Fruit fly (Drosophila melanogaster): ENCODE results near the gene CG18213.
A peak's percentile ranks its signal among the peaks of the same experiment; 100 is the strongest.

The CG18213 gene

DNA sequence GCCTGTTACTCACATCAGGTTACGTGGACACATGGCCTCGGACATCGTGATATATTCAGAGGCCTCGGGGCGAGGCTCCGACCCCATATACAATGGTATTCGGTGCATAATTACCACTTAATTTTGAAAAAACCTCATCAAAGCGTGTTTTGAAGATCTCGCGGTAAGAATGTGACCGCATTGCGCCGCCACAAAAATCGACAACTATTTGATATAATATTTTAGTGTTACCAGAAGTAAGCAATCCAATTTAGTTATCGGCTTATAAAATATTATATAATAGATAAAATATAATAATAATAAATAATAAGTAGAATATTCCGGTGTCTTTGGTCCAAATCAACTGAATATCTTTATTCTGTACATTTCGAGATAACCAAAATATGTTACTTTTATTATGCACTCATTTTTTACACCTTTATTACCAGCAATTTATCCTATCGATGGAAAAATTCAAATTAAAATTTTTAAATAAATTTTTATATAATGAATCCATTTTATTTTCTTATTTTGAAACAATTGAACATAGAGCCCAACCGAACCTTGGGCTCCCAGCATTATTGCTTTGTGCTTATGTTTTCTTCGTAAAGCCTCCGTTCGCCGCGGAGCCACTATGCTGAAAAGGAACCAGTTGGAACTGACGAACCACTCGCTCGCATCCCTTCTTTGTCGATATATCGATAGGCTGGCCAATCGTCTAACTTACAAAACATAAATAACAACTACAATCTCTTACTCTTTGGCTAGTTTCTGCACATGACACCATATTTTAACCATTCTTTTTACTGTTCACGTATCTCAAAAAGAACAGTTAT, at the start of gene CG18213, which contains the start of gene Trm7-32:
CG18213 (minus strand) TSS at position 211 of the 815 bp plus-strand sequence.
Trm7-32 (plus strand) TSS at position 690 of the 815 bp plus-strand sequence.
- no peak for TF ChIP-seq CG9705 (GFP tag; optimal IDR thresholded peaks at IDR 0.05)
- TF ChIP-seq woc (GFP tag; optimal IDR thresholded peaks at IDR 0.05), result peak; percentile 52
- peak; percentile 11 for TF ChIP-seq Hnf4 (GFP tag; optimal IDR thresholded peaks at IDR 0.05)

dm6 chr3R:17087977-17088618, 48.1 kb upstream of the CG18213 start, which contains the start of gene cal1:
Gene cal1 (plus strand): TSS chr3R:17088280.
- TF ChIP-seq ey (GFP tag; optimal IDR thresholded peaks at IDR 0.05) (no peak), Rel (GFP tag; optimal IDR thresholded peaks at IDR 0.05) (no peak), Rel (tag; optimal IDR thresholded peaks at IDR 0.05) (peak; percentile 83), CG9705 (GFP tag; optimal IDR thresholded peaks at IDR 0.05) (no peak), Dif (GFP tag; optimal IDR thresholded peaks at IDR 0.05; ENCODE audit: partially characterized antibody) (peak; percentile 32)

- TF ChIP-seq ey (GFP tag; optimal IDR thresholded peaks at IDR 0.05) (no peak), Rel (GFP tag; optimal IDR thresholded peaks at IDR 0.05) (no peak), Rel (tag; optimal IDR thresholded peaks at IDR 0.05) (peak; percentile 5)
Measured at dm6 chr3R:17085029-17085807, 45.2 kb upstream of the CG18213 start, which contains the start of gene GckIII. Gene GckIII (plus strand): TSS chr3R:17085513.

- TF ChIP-seq h (GFP tag; optimal IDR thresholded peaks at IDR 0.05) (no peak), foxo (GFP tag; optimal IDR thresholded peaks at IDR 0.05) (no peak), Myc (optimal IDR thresholded peaks at IDR 0.05) (no peak), Sp1 (GFP tag; optimal IDR thresholded peaks at IDR 0.05) (no peak), lola (GFP tag; optimal IDR thresholded peaks at IDR 0.05) (no peak), woc (GFP tag; optimal IDR thresholded peaks at IDR 0.05) (no peak), Jra (GFP tag; optimal IDR thresholded peaks at IDR 0.05) (no peak), CG9705 (GFP tag; optimal IDR thresholded peaks at IDR 0.05) (no peak), HLH106 (tag; optimal IDR thresholded peaks at IDR 0.05) (no peak), CG32264 (GFP tag; optimal IDR thresholded peaks at IDR 0.05) (no peak), Abd-B (GFP tag; optimal IDR thresholded peaks at IDR 0.05) (no peak), br (GFP tag; optimal IDR thresholded peaks at IDR 0.05) (no peak), Vsx2 (GFP tag; optimal IDR thresholded peaks at IDR 0.05; ENCODE audit: partially characterized antibody) (no peak), Rel (GFP tag; optimal IDR thresholded peaks at IDR 0.05) (no peak), Rel (tag; optimal IDR thresholded peaks at IDR 0.05) (no peak), sv (GFP tag; optimal IDR thresholded peaks at IDR 0.05) (no peak), Hr78 (GFP tag; optimal IDR thresholded peaks at IDR 0.05) (no peak), jim (GFP tag; optimal IDR thresholded peaks at IDR 0.05) (no peak), N (GFP tag; optimal IDR thresholded peaks at IDR 0.05) (no peak), rgr (GFP tag; optimal IDR thresholded peaks at IDR 0.05) (no peak)
Measured at dm6 chr3R:17082471-17082870, 42.5 kb upstream of the CG18213 start.

DNA sequence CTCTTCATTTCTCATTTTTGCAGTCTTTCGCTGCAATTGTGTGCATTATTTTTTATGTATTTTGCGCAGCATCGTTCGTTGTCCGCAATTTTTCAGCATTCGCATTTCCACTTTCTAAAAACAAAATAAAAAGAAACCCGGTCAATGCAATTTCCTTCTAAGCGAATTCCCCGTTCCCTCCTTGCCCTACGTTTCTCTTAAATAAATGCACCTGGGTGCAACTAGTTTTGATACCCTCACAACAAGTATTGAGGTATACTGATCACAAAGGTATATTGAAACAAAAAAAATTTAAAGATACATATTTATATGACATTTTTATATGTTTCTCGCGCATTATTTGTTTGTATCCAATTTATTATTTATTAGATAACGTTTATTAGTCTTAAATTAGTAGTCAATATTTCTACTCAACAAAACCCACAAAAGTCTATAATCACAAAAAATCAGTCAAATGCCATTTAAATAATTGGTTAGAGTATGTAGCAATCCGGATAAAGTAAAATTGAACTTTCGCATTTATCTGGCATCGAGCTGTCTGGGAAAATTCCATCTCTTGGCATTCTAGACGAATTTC, 41.4 kb upstream of the CG18213 start:
- TF ChIP-seq sage (GFP tag; optimal IDR thresholded peaks at IDR 0.05) (no peak), Myc (optimal IDR thresholded peaks at IDR 0.05) (no peak), HLH106 (tag; optimal IDR thresholded peaks at IDR 0.05) (peak; percentile 18), dsf (GFP tag; optimal IDR thresholded peaks at IDR 0.05; ENCODE audit: borderline replicate concordance) (no peak), Sp1 (GFP tag; optimal IDR thresholded peaks at IDR 0.05) (peak; percentile 4), Abd-B (GFP tag; optimal IDR thresholded peaks at IDR 0.05) (no peak)

All from whole organism, wandering third instar larva.